Worm (Caenorhabditis elegans): ENCODE results near the gene F59C12.3.

DNA sequence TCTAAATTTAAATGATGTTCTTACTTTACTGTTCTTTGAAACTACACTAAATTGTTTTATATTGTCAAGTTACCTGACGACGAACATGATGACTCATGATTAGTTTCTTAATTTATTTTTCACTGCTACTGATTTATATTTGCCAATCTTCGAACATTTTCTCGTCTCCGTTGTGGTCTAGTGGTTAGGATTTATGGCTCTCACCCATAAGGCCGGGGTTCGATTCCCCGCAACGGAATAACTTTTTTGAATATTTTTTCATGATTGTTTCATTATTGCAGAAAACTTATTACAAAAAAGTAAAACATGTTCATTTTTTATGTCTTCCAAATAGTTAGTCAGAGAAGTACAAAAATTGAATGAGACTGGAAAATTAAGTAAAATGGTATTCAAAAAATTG, 50.5 kb downstream of the F59C12.3 start:
- TF ChIP-seq nhr-237 (tag; optimal IDR thresholded peaks at IDR 0.05) (no peak), ztf-11 (tag; optimal IDR thresholded peaks at IDR 0.05) (no peak), nhr-12 (tag; optimal IDR thresholded peaks at IDR 0.05) (no peak), elt-1 (tag; optimal IDR thresholded peaks at IDR 0.05; ENCODE audit: borderline replicate concordance, insufficient read depth) (no peak), snpc-4 (tag; optimal IDR thresholded peaks at IDR 0.05) (no peak)
